Fruit fly (Drosophila melanogaster): ENCODE results near the gene Nmdmc.

The Nmdmc gene

DNA sequence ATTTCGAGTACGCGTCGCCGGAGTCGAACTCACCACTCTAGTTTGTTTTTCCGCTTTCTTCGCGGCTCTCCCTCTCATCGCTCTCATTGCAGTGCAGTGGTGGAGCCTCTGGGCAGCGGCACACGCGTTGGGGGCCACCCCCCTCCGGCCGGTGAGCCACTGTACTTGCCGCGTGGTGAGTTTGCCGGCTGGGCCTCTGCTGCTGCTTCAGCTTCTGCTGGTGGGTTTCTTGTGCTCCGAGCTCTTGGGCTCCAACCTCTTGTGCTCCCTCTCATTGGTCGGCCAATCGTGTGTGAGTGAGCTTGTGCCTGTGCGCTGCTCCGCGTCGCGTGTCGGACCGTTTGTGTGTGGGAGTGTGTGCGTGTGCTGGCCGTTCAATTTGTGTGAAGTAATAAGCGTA lies 2.7 kb upstream of the Nmdmc start (continued):
- peak; percentile 51 for TF ChIP-seq HLH54F (GFP tag; optimal IDR thresholded peaks at IDR 0.05)
- TF ChIP-seq nmo (GFP tag; optimal IDR thresholded peaks at IDR 0.05): no peak
- TF ChIP-seq CoRest (tag; optimal IDR thresholded peaks at IDR 0.05): no peak
- peak; percentile 46 for TF ChIP-seq zf30C (GFP tag; optimal IDR thresholded peaks at IDR 0.05)
- TF ChIP-seq CG2678 (tag; optimal IDR thresholded peaks at IDR 0.05): peak; percentile 46
- TF ChIP-seq Hmx (GFP tag; optimal IDR thresholded peaks at IDR 0.05): no peak
- TF ChIP-seq CG12071 (GFP tag; optimal IDR thresholded peaks at IDR 0.05): peak; percentile 56
- TF ChIP-seq CG8290 (GFP tag; optimal IDR thresholded peaks at IDR 0.05): no peak
- TF ChIP-seq CG8290 (tag; optimal IDR thresholded peaks at IDR 0.05): peak in 1 of 2 experiments; percentile 93
- no peak for TF ChIP-seq sqz (GFP tag; optimal IDR thresholded peaks at IDR 0.05)
- TF ChIP-seq tap (tag; optimal IDR thresholded peaks at IDR 0.05): peak; percentile 44
- TF ChIP-seq tin (GFP tag; optimal IDR thresholded peaks at IDR 0.05): peak; percentile 27
- no peak for TF ChIP-seq C15 (GFP tag; IDR thresholded peaks at IDR 0.05)
- TF ChIP-seq pho (GFP tag; optimal IDR thresholded peaks at IDR 0.05): peak; percentile 78
- TF ChIP-seq MBD-R2 (GFP tag; IDR thresholded peaks at IDR 0.05): no peak
- no peak for TF ChIP-seq lola (GFP tag; optimal IDR thresholded peaks at IDR 0.05)
- peak; percentile 51 for TF ChIP-seq wek (GFP tag; optimal IDR thresholded peaks at IDR 0.05)
- TF ChIP-seq grn (GFP tag; optimal IDR thresholded peaks at IDR 0.05): no peak
- TF ChIP-seq ranshi (GFP tag; IDR thresholded peaks at IDR 0.05): no peak
- TF ChIP-seq sd (tag; optimal IDR thresholded peaks at IDR 0.05): peak; percentile 51
- peak; percentile 54 for TF ChIP-seq repo (GFP tag; optimal IDR thresholded peaks at IDR 0.05)
- no peak for TF ChIP-seq luna (GFP tag; optimal IDR thresholded peaks at IDR 0.05)
- TF ChIP-seq CG15601 (tag; optimal IDR thresholded peaks at IDR 0.05): no peak
- no peak for TF ChIP-seq wdn (GFP tag; IDR thresholded peaks at IDR 0.05)
- TF ChIP-seq Blimp-1 (GFP tag; optimal IDR thresholded peaks at IDR 0.05): peak; percentile 76
- TF ChIP-seq CG34376 (GFP tag; optimal IDR thresholded peaks at IDR 0.05): peak; percentile 87
- peak; percentile 58; the same call in 1 of the 2 replicates for TF ChIP-seq CG6272 (GFP tag; IDR thresholded peaks at IDR 0.05)
- TF ChIP-seq lmd (GFP tag; IDR thresholded peaks at IDR 0.05): no peak
- no peak for TF ChIP-seq CG32767 (GFP tag; IDR thresholded peaks at IDR 0.05)
- TF ChIP-seq sr (GFP tag; IDR thresholded peaks at IDR 0.05): no peak
- TF ChIP-seq Sry-δ (GFP tag; optimal IDR thresholded peaks at IDR 0.05): peak; percentile 44
- no peak for TF ChIP-seq CG5245 (GFP tag; optimal IDR thresholded peaks at IDR 0.05)
- peak; percentile 68 for TF ChIP-seq shn (GFP tag; optimal IDR thresholded peaks at IDR 0.05)
- no peak for TF ChIP-seq CG7271 (tag; optimal IDR thresholded peaks at IDR 0.05)
- no peak for TF ChIP-seq row (GFP tag; IDR thresholded peaks at IDR 0.05)
- TF ChIP-seq toy (GFP tag; IDR thresholded peaks at IDR 0.05): no peak
- no peak for TF ChIP-seq CG2875 (GFP tag; optimal IDR thresholded peaks at IDR 0.05)
- TF ChIP-seq CG7372 (GFP tag; IDR thresholded peaks at IDR 0.05): no peak
- TF ChIP-seq Aef1 (GFP tag; IDR thresholded peaks at IDR 0.05): no peak
- peak; percentile 32 for TF ChIP-seq Myb (GFP tag; optimal IDR thresholded peaks at IDR 0.05)
- peak; percentile 35 for TF ChIP-seq CG31365 (tag; optimal IDR thresholded peaks at IDR 0.05)
- TF ChIP-seq CG10565 (GFP tag; optimal IDR thresholded peaks at IDR 0.05): no peak
- TF ChIP-seq CG15514 (GFP tag; optimal IDR thresholded peaks at IDR 0.05): peak; percentile 72
- peak; percentile 72 for TF ChIP-seq Dek (tag; optimal IDR thresholded peaks at IDR 0.05)
- no peak for TF ChIP-seq CG5953 (GFP tag; IDR thresholded peaks at IDR 0.05)
- TF ChIP-seq kah (GFP tag; optimal IDR thresholded peaks at IDR 0.05): peak; percentile 63
- no peak for TF ChIP-seq CG9797 (GFP tag; optimal IDR thresholded peaks at IDR 0.05)
- TF ChIP-seq tgo (GFP tag; IDR thresholded peaks at IDR 0.05): no peak
- TF ChIP-seq lbe (GFP tag; optimal IDR thresholded peaks at IDR 0.05): peak; percentile 64
- TF ChIP-seq CG10209 (GFP tag; optimal IDR thresholded peaks at IDR 0.05): peak; percentile 15
- TF ChIP-seq knrl (GFP tag; IDR thresholded peaks at IDR 0.05; ENCODE audit: partially characterized antibody): no peak
- no peak for TF ChIP-seq mld (GFP tag; IDR thresholded peaks at IDR 0.05; ENCODE audit: partially characterized antibody)

Measured in whole organism, embryonic.